Fruit fly (Drosophila melanogaster) Kc167 (cell line): Measurements from ENCODE around the gene COX7B.

ENCODE experiments used
- Myc ChIP-seq: fragments of >200 bp; optimal IDR thresholded peaks from 2 replicates; lab custom pipeline; 2017; ENCODE audit warnings: missing external identifiers
- Sin3A ChIP-seq: fragments of >200 bp; optimal IDR thresholded peaks from 2 replicates; lab custom pipeline; 2018; ENCODE audit warnings: missing external identifiers
- h ChIP-seq: fragments of >200 bp; optimal IDR thresholded peaks from 3 replicates; lab custom pipeline; 2018; ENCODE audit warnings: missing external identifiers
- ttk ChIP-seq: sonication (Bioruptor generic); optimal IDR thresholded peaks from 2 replicates; lab custom pipeline; 2017; ENCODE audit warnings: missing external identifiers

- TF ChIP-seq Sin3A (no peak), ttk (lab: Kevin White, UChicago) (no peak), h (lab: Kevin White, UChicago) (no peak), Myc (no peak)
These were observed 44.8 kb downstream of the COX7B start, which contains the start of gene SecCl for dm6 chr3L:17470110-17470509.
